Fruit fly (Drosophila melanogaster) whole organism, adult: ENCODE data around the gene mRpS21.

Experiments used
- CG7045 ChIP-seq: fragments of 200-800 bp; sonication (Bioruptor generic); optimal IDR thresholded peaks from 2 replicates; lab custom pipeline; 2017; ENCODE audit warnings: missing biosample characterization, mild to moderate bottlenecking, missing genetic modification characterization
- Clk ChIP-seq: fragments of 200-800 bp; sonication (Bioruptor generic); optimal IDR thresholded peaks from 2 replicates; lab custom pipeline; 2017; ENCODE audit warnings: missing biosample characterization, missing genetic modification characterization
- Hr96 ChIP-seq: fragments of 200-800 bp; sonication (Bioruptor generic); optimal IDR thresholded peaks from 2 replicates; lab custom pipeline; 2016; ENCODE audit warnings: missing biosample characterization, missing genetic modification characterization
- Mnt ChIP-seq: fragments of 200-800 bp; sonication (Bioruptor generic); optimal IDR thresholded peaks from 2 replicates; lab custom pipeline; 2016; ENCODE audit warnings: missing biosample characterization, mild to moderate bottlenecking, missing genetic modification characterization
- kay ChIP-seq: fragments of 200-800 bp; sonication (Bioruptor generic); peaks from one replicate; lab custom pipeline; 2016; ENCODE audit warnings: missing biosample characterization, missing genetic modification characterization, borderline replicate concordance
- ovo ChIP-seq: fragments of 200-800 bp; sonication (Bioruptor generic); optimal IDR thresholded peaks from 2 replicates; lab custom pipeline; 2016; ENCODE audit warnings: missing biosample characterization, missing genetic modification characterization
- pad ChIP-seq: fragments of 200-800 bp; sonication (Bioruptor generic); optimal IDR thresholded peaks from 3 replicates; lab custom pipeline; 2017; ENCODE audit warnings: missing biosample characterization, missing genetic modification characterization, mild to moderate bottlenecking, moderate library complexity, missing genetic modification reagents
- tj ChIP-seq: fragments of 200-800 bp; sonication (Bioruptor generic); optimal IDR thresholded peaks from 3 replicates; lab custom pipeline; 2017; ENCODE audit warnings: missing biosample characterization, mild to moderate bottlenecking, missing genetic modification characterization, moderate library complexity

DNA sequence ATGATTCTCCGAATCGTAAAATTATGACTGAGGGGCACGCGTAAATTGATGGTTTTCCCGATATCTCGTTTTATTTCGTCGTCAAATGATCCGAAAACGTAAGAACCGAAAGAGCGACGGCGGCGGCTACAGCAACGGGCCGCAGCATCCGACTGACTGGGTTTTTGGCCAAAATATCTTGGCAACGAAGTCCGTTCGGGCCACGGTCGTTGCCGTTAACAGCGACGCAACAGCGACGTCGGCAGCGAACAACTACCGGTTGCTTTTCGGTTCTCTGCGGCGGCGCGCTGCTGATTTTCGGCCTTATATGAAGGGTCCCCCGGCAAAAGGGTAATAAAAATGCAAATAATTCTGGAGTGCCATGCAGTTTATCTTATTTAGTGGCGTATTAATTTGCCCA lies 47.6 kb downstream of the mRpS21 start, which contains the start of gene PK2-R2:
- TF ChIP-seq tj (GFP tag; lab: Kevin White, UChicago) = no peak
- no peak for TF ChIP-seq kay
- no peak for TF ChIP-seq Clk (GFP tag; lab: Kevin White, UChicago)
- no peak for TF ChIP-seq Mnt (GFP tag; lab: Kevin White, UChicago)
- TF ChIP-seq pad (GFP tag; lab: Kevin White, UChicago) = no peak
- no peak for TF ChIP-seq CG7045 (GFP tag; lab: Kevin White, UChicago)
- no peak for TF ChIP-seq Hr96 (GFP tag; lab: Kevin White, UChicago)
- TF ChIP-seq ovo = no peak
